Fruit fly (Drosophila melanogaster) whole organism, adult: ENCODE results near the gene COX7AL.

Source experiments
- Clk ChIP-seq: fragments of 200-800 bp; sonication (Bioruptor generic); optimal IDR thresholded peaks from 2 replicates; lab custom pipeline; 2017; ENCODE audit warnings: missing biosample characterization, missing genetic modification characterization
- Mnt ChIP-seq: fragments of 200-800 bp; sonication (Bioruptor generic); optimal IDR thresholded peaks from 2 replicates; lab custom pipeline; 2016; ENCODE audit warnings: missing biosample characterization, mild to moderate bottlenecking, missing genetic modification characterization
- cnc ChIP-seq, 2 experiments: fragments of >200 bp; optimal IDR thresholded peaks; 2 replicates each; lab custom pipeline; 2017
- kay ChIP-seq: fragments of 200-800 bp; sonication (Bioruptor generic); peaks from one replicate; lab custom pipeline; 2016; ENCODE audit warnings: missing biosample characterization, missing genetic modification characterization, borderline replicate concordance
- ovo ChIP-seq: fragments of 200-800 bp; sonication (Bioruptor generic); optimal IDR thresholded peaks from 2 replicates; lab custom pipeline; 2016; ENCODE audit warnings: missing biosample characterization, missing genetic modification characterization
- tj ChIP-seq: fragments of 200-800 bp; sonication (Bioruptor generic); optimal IDR thresholded peaks from 3 replicates; lab custom pipeline; 2017; ENCODE audit warnings: missing biosample characterization, mild to moderate bottlenecking, missing genetic modification characterization, moderate library complexity

dm6 chr3R:8334982-8335381, 8.5 kb upstream of the COX7AL start:
- TF ChIP-seq Mnt (no peak), tj (GFP tag; lab: Kevin White, UChicago) (no peak), kay (GFP tag; lab: Kevin White, UChicago) (no peak), cnc (optimal IDR thresholded peaks at IDR 0.05; lab: Kevin White, UChicago) (no peak), ovo (GFP tag; lab: Kevin White, UChicago) (no peak), Clk (GFP tag; lab: Kevin White, UChicago) (no peak)
